Worm (Caenorhabditis elegans) whole organism, mixed stage, embryonic: ENCODE results near the gene suex-1.

ENCODE experiments used
- ces-1 ChIP-seq: fragments of 150-350 bp; optimal IDR thresholded peaks from 2 replicates; lab custom pipeline; 2014; ENCODE audit warnings: missing biosample characterization, missing genetic modification reagents, missing genetic modification characterization
- elt-3 ChIP-seq: fragments of 150-350 bp; optimal IDR thresholded peaks from 2 replicates; lab custom pipeline; 2014; ENCODE audit warnings: missing biosample characterization, missing genetic modification characterization
- flh-1 ChIP-seq: fragments of 200-800 bp; sonication (Bioruptor generic); optimal IDR thresholded peaks from 2 replicates; lab custom pipeline; 2018; ENCODE audit warnings: mild to moderate bottlenecking, missing genetic modification characterization, moderate library complexity, missing compliant biosample characterization
- lin-32 ChIP-seq: fragments of 200-800 bp; sonication (Bioruptor generic); optimal IDR thresholded peaks from 2 replicates; lab custom pipeline; 2018; ENCODE audit warnings: mild to moderate bottlenecking, missing genetic modification characterization, missing compliant biosample characterization
- lsy-2 ChIP-seq: fragments of 150-350 bp; optimal IDR thresholded peaks from 2 replicates; lab custom pipeline; 2014; ENCODE audit warnings: missing biosample characterization, missing genetic modification characterization
- nhr-12 ChIP-seq: fragments of 150-350 bp; optimal IDR thresholded peaks from 2 replicates; lab custom pipeline; 2014; ENCODE audit warnings: missing biosample characterization, missing genetic modification characterization
- nhr-28 ChIP-seq: fragments of 150-350 bp; optimal IDR thresholded peaks from 2 replicates; lab custom pipeline; 2014; ENCODE audit warnings: missing biosample characterization, missing genetic modification characterization
- pha-4 ChIP-seq: fragments of 150-350 bp; optimal IDR thresholded peaks from 2 replicates; lab custom pipeline; 2018; ENCODE audit warnings: missing biosample characterization, missing genetic modification reagents, missing genetic modification characterization
- sem-2 ChIP-seq: fragments of 200-800 bp; sonication (Bioruptor generic); optimal IDR thresholded peaks from 2 replicates; lab custom pipeline; 2018; ENCODE audit warnings: mild to moderate bottlenecking, missing genetic modification characterization, missing compliant biosample characterization
- snpc-4 ChIP-seq: fragments of 150-350 bp; optimal IDR thresholded peaks from 2 replicates; lab custom pipeline; 2014; ENCODE audit warnings: missing biosample characterization, missing genetic modification characterization
- unc-62 ChIP-seq: fragments of 150-350 bp; optimal IDR thresholded peaks from 2 replicates; lab custom pipeline; 2014; ENCODE audit warnings: missing biosample characterization, missing genetic modification reagents, missing genetic modification characterization
- ztf-11 ChIP-seq: fragments of 150-350 bp; optimal IDR thresholded peaks from 2 replicates; lab custom pipeline; 2014; ENCODE audit warnings: missing biosample characterization, missing genetic modification characterization

ce11 chrII:5473946-5474423 lies 24.1 kb downstream of the suex-1 start, which contains the start of gene mrps-16:
- no peak for TF ChIP-seq sem-2 (GFP tag; lab: Kevin White, UChicago)
- no peak for TF ChIP-seq nhr-28 (tag; lab: Kevin White, UChicago)
- no peak for TF ChIP-seq snpc-4 (tag; lab: Kevin White, UChicago)
- peak; percentile 84 for TF ChIP-seq ces-1 (GFP tag; lab: Kevin White, UChicago)
- TF ChIP-seq lsy-2 (tag; lab: Kevin White, UChicago) = peak; percentile 73
- no peak for TF ChIP-seq nhr-12 (tag; lab: Kevin White, UChicago)
- no peak for TF ChIP-seq lin-32
- TF ChIP-seq pha-4 (tag; lab: Kevin White, UChicago) = no peak
- TF ChIP-seq elt-3 (tag; lab: Kevin White, UChicago) = no peak
- no peak for TF ChIP-seq ztf-11 (tag; lab: Kevin White, UChicago)
- TF ChIP-seq flh-1 = no peak
- TF ChIP-seq unc-62 = no peak
